Worm (Caenorhabditis elegans): Measurements from ENCODE around the gene C07C7.3.

C07C7.3 gene

ce11 chrIV:9212121-9212520 lies 46.3 kb downstream of the C07C7.3 start, which contains the start of gene C46C2.6:
C46C2.6 (plus strand) TSS chrIV:9212421.
- TF ChIP-seq ahr-1 (tag; optimal IDR thresholded peaks at IDR 0.05) (no peak), pag-3 (tag; optimal IDR thresholded peaks at IDR 0.05; ENCODE audit: borderline replicate concordance) (no peak)

ce11 chrIV:9214823-9215222 lies 49.0 kb downstream of the C07C7.3 start:
- no peak for TF ChIP-seq zip-5 (tag; optimal IDR thresholded peaks at IDR 0.05)
- no peak for TF ChIP-seq fkh-6 (tag; optimal IDR thresholded peaks at IDR 0.05)
- no peak for TF ChIP-seq hlh-15 (tag; optimal IDR thresholded peaks at IDR 0.05)
- no peak for TF ChIP-seq C08G9.2 (tag; optimal IDR thresholded peaks at IDR 0.05)
- no peak for TF ChIP-seq fax-1 (tag; optimal IDR thresholded peaks at IDR 0.05)
- no peak for TF ChIP-seq fkh-10 (GFP tag; optimal IDR thresholded peaks at IDR 0.05)
- TF ChIP-seq pros-1 (tag; optimal IDR thresholded peaks at IDR 0.05), result no peak
- TF ChIP-seq hlh-8 (tag; optimal IDR thresholded peaks at IDR 0.05), result no peak
- TF ChIP-seq unc-42 (tag; optimal IDR thresholded peaks at IDR 0.05), result no peak
- TF ChIP-seq ztf-16 (tag; optimal IDR thresholded peaks at IDR 0.05), result no peak
- no peak for TF ChIP-seq Y22D7AL.16 (tag; optimal IDR thresholded peaks at IDR 0.05)
- no peak for TF ChIP-seq ceh-48 (tag; optimal IDR thresholded peaks at IDR 0.05)
- no peak for TF ChIP-seq gmeb-2 (tag; optimal IDR thresholded peaks at IDR 0.05)
- no peak for TF ChIP-seq elt-2 (tag; optimal IDR thresholded peaks at IDR 0.05)
- no peak for TF ChIP-seq madf-2 (tag; optimal IDR thresholded peaks at IDR 0.05)
- TF ChIP-seq elt-4 (tag; optimal IDR thresholded peaks at IDR 0.05), result no peak
